Fruit fly (Drosophila melanogaster) whole organism, embryonic: ENCODE measurements around the gene CG9961.

Experiments
- Adf1 ChIP-seq: fragments of 200-800 bp; sonication (Bioruptor generic); IDR thresholded peaks from 2 replicates; pipeline ENCODE4 v1.3.6; 2022; ENCODE audit warnings: missing biosample characterization, missing genetic modification characterization
- CG10431 ChIP-seq: fragments of 200-800 bp; sonication (Bioruptor generic); optimal IDR thresholded peaks from 3 replicates; lab custom pipeline; 2018; ENCODE audit warnings: missing biosample characterization, mild to moderate bottlenecking, missing genetic modification characterization
- CG11247 ChIP-seq: fragments of 200-800 bp; sonication (Bioruptor generic); IDR thresholded peaks from 2 replicates; pipeline ENCODE4 v1.3.6; 2022; ENCODE audit warnings: missing biosample characterization, missing genetic modification characterization
- CG12071 ChIP-seq: fragments of 200-800 bp; sonication (Bioruptor generic); optimal IDR thresholded peaks from 3 replicates; lab custom pipeline; 2018; ENCODE audit warnings: missing biosample characterization, mild to moderate bottlenecking, missing genetic modification characterization
- CG12769 ChIP-seq: fragments of 200-800 bp; sonication (Bioruptor generic); optimal IDR thresholded peaks from 2 replicates; lab custom pipeline; 2019; ENCODE audit warnings: missing biosample characterization, mild to moderate bottlenecking, missing genetic modification characterization, moderate library complexity
- CG17568 ChIP-seq: fragments of 200-800 bp; sonication (Bioruptor generic); optimal IDR thresholded peaks from 2 replicates; lab custom pipeline; 2018; ENCODE audit warnings: missing biosample characterization, mild to moderate bottlenecking, missing genetic modification characterization, moderate library complexity
- CG18619 ChIP-seq: fragments of 200-800 bp; sonication (Bioruptor generic); optimal IDR thresholded peaks from 3 replicates; lab custom pipeline; 2017; ENCODE audit warnings: missing biosample characterization, mild to moderate bottlenecking, missing genetic modification characterization
- CG30403 ChIP-seq: fragments of 200-800 bp; sonication (Bioruptor generic); optimal IDR thresholded peaks from 3 replicates; lab custom pipeline; 2016; ENCODE audit warnings: missing biosample characterization, missing genetic modification characterization
- CG31441 ChIP-seq: fragments of 200-800 bp; sonication (Bioruptor generic); IDR thresholded peaks from 2 replicates; pipeline ENCODE4 v1.3.6; 2022; ENCODE audit warnings: missing biosample characterization, missing genetic modification characterization
- CG6175 ChIP-seq: fragments of 200-800 bp; sonication (Bioruptor generic); IDR thresholded peaks from 3 replicates; pipeline ENCODE4 v1.3.6; 2022; ENCODE audit warnings: missing biosample characterization, missing genetic modification characterization
- CG6689 ChIP-seq: fragments of 200-800 bp; sonication (Bioruptor generic); IDR thresholded peaks from 2 replicates; pipeline ENCODE4 v1.3.6; 2022; ENCODE audit warnings: missing biosample characterization, missing genetic modification characterization
- CG6854 ChIP-seq: fragments of 200-800 bp; sonication (Bioruptor generic); optimal IDR thresholded peaks from 3 replicates; lab custom pipeline; 2017; ENCODE audit warnings: missing biosample characterization, mild to moderate bottlenecking, missing genetic modification characterization
- CG7839 ChIP-seq: fragments of 200-800 bp; sonication (Bioruptor generic); optimal IDR thresholded peaks from 3 replicates; lab custom pipeline; 2018; ENCODE audit warnings: missing biosample characterization, mild to moderate bottlenecking, missing genetic modification characterization, moderate library complexity
- CG7987 ChIP-seq: fragments of 200-800 bp; sonication (Bioruptor generic); optimal IDR thresholded peaks from 2 replicates; lab custom pipeline; 2018; ENCODE audit warnings: missing biosample characterization, mild to moderate bottlenecking, missing genetic modification characterization, moderate library complexity
- CG8290 ChIP-seq, 3 experiments: fragments of 200-800 bp; sonication (Bioruptor generic); optimal IDR thresholded peaks; 2 replicates each; lab custom pipeline; 2016 to 2019; ENCODE audit warnings: missing biosample characterization in 3 of 3, missing genetic modification characterization in 3 of 3, mild to moderate bottlenecking in 2 of 3, moderate library complexity in 1 of 3
- Fer3 ChIP-seq: fragments of 200-800 bp; sonication (Bioruptor generic); optimal IDR thresholded peaks from 2 replicates; lab custom pipeline; 2018; ENCODE audit warnings: missing biosample characterization, mild to moderate bottlenecking, missing genetic modification characterization, moderate library complexity
- HLH54F ChIP-seq: fragments of 200-800 bp; sonication (Bioruptor generic); optimal IDR thresholded peaks from 3 replicates; lab custom pipeline; 2016; ENCODE audit warnings: missing biosample characterization, missing genetic modification characterization
- Hand ChIP-seq: fragments of 200-800 bp; sonication (Bioruptor generic); optimal IDR thresholded peaks from 2 replicates; lab custom pipeline; 2017; ENCODE audit warnings: mild to moderate bottlenecking, missing biosample characterization, missing genetic modification reagents, missing genetic modification characterization
- Hmr ChIP-seq: fragments of 200-800 bp; sonication (Bioruptor generic); optimal IDR thresholded peaks from 3 replicates; lab custom pipeline; 2017; ENCODE audit warnings: mild to moderate bottlenecking, missing biosample characterization, missing genetic modification reagents, missing genetic modification characterization
- Meics ChIP-seq: fragments of 200-800 bp; sonication (Bioruptor generic); optimal IDR thresholded peaks from 2 replicates; lab custom pipeline; 2017; ENCODE audit warnings: missing biosample characterization, mild to moderate bottlenecking, missing genetic modification characterization
- Mrtf ChIP-seq: fragments of 200-800 bp; sonication (Bioruptor generic); IDR thresholded peaks from 3 replicates; pipeline ENCODE4 v1.3.6; 2022; ENCODE audit warnings: missing biosample characterization, missing genetic modification characterization
- NK7.1 ChIP-seq: fragments of 200-800 bp; sonication (Bioruptor generic); optimal IDR thresholded peaks from 3 replicates; lab custom pipeline; 2016; ENCODE audit warnings: missing biosample characterization, missing genetic modification characterization
- Nf-YA ChIP-seq: fragments of 200-800 bp; sonication (Bioruptor generic); IDR thresholded peaks from 2 replicates; pipeline ENCODE4 v1.3.6; 2022; ENCODE audit warnings: missing biosample characterization, missing genetic modification characterization
- Oli ChIP-seq: fragments of 200-800 bp; sonication (Bioruptor generic); optimal IDR thresholded peaks from 2 replicates; lab custom pipeline; 2018; ENCODE audit warnings: missing biosample characterization, mild to moderate bottlenecking, missing genetic modification characterization, moderate library complexity
- PHDP ChIP-seq: fragments of 200-800 bp; sonication (Bioruptor generic); optimal IDR thresholded peaks from 3 replicates; lab custom pipeline; 2018; ENCODE audit warnings: missing biosample characterization, mild to moderate bottlenecking, missing genetic modification characterization, moderate library complexity
- ac ChIP-seq: fragments of 200-800 bp; sonication (Bioruptor generic); optimal IDR thresholded peaks from 3 replicates; lab custom pipeline; 2017; ENCODE audit warnings: missing biosample characterization, mild to moderate bottlenecking, missing genetic modification characterization
- ase ChIP-seq: fragments of 200-800 bp; sonication (Bioruptor generic); IDR thresholded peaks from 3 replicates; pipeline ENCODE4 v1.3.6; 2022; ENCODE audit warnings: missing biosample characterization, missing genetic modification characterization
- cg ChIP-seq: fragments of 200-800 bp; sonication (Bioruptor generic); optimal IDR thresholded peaks from 3 replicates; lab custom pipeline; 2019; ENCODE audit warnings: missing biosample characterization, mild to moderate bottlenecking, missing genetic modification characterization, moderate library complexity
- crp ChIP-seq, 2 experiments: fragments of 200-800 bp; sonication (Bioruptor generic); optimal IDR thresholded peaks; 2 replicates in 1 of 2; 3 replicates in 1 of 2; lab custom pipeline; 2017; ENCODE audit warnings: missing biosample characterization in 2 of 2, missing genetic modification characterization in 2 of 2, mild to moderate bottlenecking in 1 of 2, moderate library complexity in 1 of 2
- cwo ChIP-seq: fragments of 200-800 bp; sonication (Bioruptor generic); optimal IDR thresholded peaks from 3 replicates; lab custom pipeline; 2017; ENCODE audit warnings: missing biosample characterization, missing genetic modification characterization, mild to moderate bottlenecking, moderate library complexity, missing genetic modification reagents
- dm ChIP-seq: fragments of 200-800 bp; sonication (Bioruptor generic); optimal IDR thresholded peaks from 3 replicates; lab custom pipeline; 2016; ENCODE audit warnings: missing biosample characterization, missing genetic modification characterization
- esg ChIP-seq: fragments of 200-800 bp; sonication (Bioruptor generic); conservative IDR thresholded peaks from 2 replicates; pipeline ENCODE4 v1.3.6; 2022; ENCODE audit warnings: missing biosample characterization, missing genetic modification characterization
- exex ChIP-seq: fragments of 200-800 bp; sonication (Bioruptor generic); optimal IDR thresholded peaks from 4 replicates; lab custom pipeline; 2018; ENCODE audit warnings: missing biosample characterization, mild to moderate bottlenecking, missing genetic modification characterization, moderate library complexity
- fd3F ChIP-seq: fragments of 200-800 bp; sonication (Bioruptor generic); optimal IDR thresholded peaks from 2 replicates; lab custom pipeline; 2018; ENCODE audit warnings: missing biosample characterization, mild to moderate bottlenecking, missing genetic modification characterization, moderate library complexity
- fd64A ChIP-seq: fragments of 200-800 bp; sonication (Bioruptor generic); optimal IDR thresholded peaks from 3 replicates; lab custom pipeline; 2018; ENCODE audit warnings: missing biosample characterization, mild to moderate bottlenecking, missing genetic modification characterization
- fu2 ChIP-seq: fragments of 200-800 bp; sonication (Bioruptor generic); optimal IDR thresholded peaks from 2 replicates; lab custom pipeline; 2016; ENCODE audit warnings: missing biosample characterization, missing genetic modification characterization
- gt ChIP-seq: fragments of 200-800 bp; sonication (Bioruptor generic); IDR thresholded peaks from 2 replicates; pipeline ENCODE4 v1.3.6; 2022; ENCODE audit warnings: missing biosample characterization, missing genetic modification characterization
- her ChIP-seq: fragments of 200-800 bp; sonication (Bioruptor generic); optimal IDR thresholded peaks from 2 replicates; lab custom pipeline; 2016; ENCODE audit warnings: missing biosample characterization, missing genetic modification characterization
- hth ChIP-seq: fragments of >200 bp; optimal IDR thresholded peaks from 2 replicates; lab custom pipeline; 2017; ENCODE audit warnings: inconsistent platforms
- lov ChIP-seq, 2 experiments: fragments of 200-800 bp in 1 of 2; fragments of >200 bp in 1 of 2; sonication (Bioruptor generic) in 1 of 2; IDR thresholded peaks in 1 of 2; optimal IDR thresholded peaks in 1 of 2; 2 replicates in 1 of 2; 3 replicates in 1 of 2; pipeline versions ENCODE4 v1.3.6 to Lab custom; 2017 to 2022; ENCODE audit warnings: missing biosample characterization in 1 of 2, missing genetic modification characterization in 1 of 2
- nau ChIP-seq: fragments of 200-800 bp; sonication (Bioruptor generic); optimal IDR thresholded peaks from 3 replicates; lab custom pipeline; 2017; ENCODE audit warnings: missing biosample characterization, mild to moderate bottlenecking, missing genetic modification characterization, missing genetic modification reagents
- odd ChIP-seq: fragments of 200-800 bp; sonication (Bioruptor generic); optimal IDR thresholded peaks from 2 replicates; lab custom pipeline; 2017; ENCODE audit warnings: missing biosample characterization, mild to moderate bottlenecking, missing genetic modification characterization
- prd ChIP-seq, 3 experiments: fragments of >200 bp in 2 of 3; fragments of 200-800 bp in 1 of 3; sonication (Bioruptor generic) in 1 of 3; optimal IDR thresholded peaks in 2 of 3; IDR thresholded peaks in 1 of 3; 2 replicates in 2 of 3; 3 replicates in 1 of 3; pipeline versions ENCODE4 v1.3.6 to Lab custom; 2017 to 2022; ENCODE audit warnings: missing biosample characterization in 1 of 3, missing genetic modification characterization in 1 of 3
- scrt ChIP-seq: fragments of 200-800 bp; sonication (Bioruptor generic); optimal IDR thresholded peaks from 2 replicates; lab custom pipeline; 2018; ENCODE audit warnings: missing biosample characterization, mild to moderate bottlenecking, missing genetic modification characterization, moderate library complexity
- tin ChIP-seq: fragments of 200-800 bp; sonication (Bioruptor generic); optimal IDR thresholded peaks from 3 replicates; lab custom pipeline; 2016; ENCODE audit warnings: missing biosample characterization, missing genetic modification characterization
- unpg ChIP-seq: fragments of 200-800 bp; sonication (Bioruptor generic); optimal IDR thresholded peaks from 3 replicates; lab custom pipeline; 2018; ENCODE audit warnings: missing biosample characterization, mild to moderate bottlenecking, missing genetic modification characterization, moderate library complexity
- vnd ChIP-seq: fragments of 200-800 bp; sonication (Bioruptor generic); IDR thresholded peaks from 3 replicates; pipeline ENCODE4 v1.3.6; 2022; ENCODE audit warnings: missing biosample characterization, missing genetic modification characterization; ENCODE audit not compliant: partially characterized antibody
- zf30C ChIP-seq: fragments of 200-800 bp; sonication (Bioruptor generic); optimal IDR thresholded peaks from 3 replicates; lab custom pipeline; 2018; ENCODE audit warnings: missing biosample characterization, mild to moderate bottlenecking, missing genetic modification characterization
- zfh1 ChIP-seq: fragments of 200-800 bp; sonication (Bioruptor generic); IDR thresholded peaks from 3 replicates; pipeline ENCODE4 v1.3.6; 2022; ENCODE audit warnings: missing biosample characterization, missing genetic modification characterization

Gene CG9961

dm6 chr2L:2734215-2734614 lies 10.5 kb downstream of the CG9961 start (continued):
- TF ChIP-seq fd64A (GFP tag; lab: Kevin White, UChicago): no peak
- no peak for TF ChIP-seq dm (GFP tag; lab: Kevin White, UChicago)
- TF ChIP-seq CG17568 (GFP tag; lab: Kevin White, UChicago): no peak
- peak; percentile 38 for TF ChIP-seq Oli
- TF ChIP-seq gt (GFP tag; lab: Robert Waterston, UW): no peak
- no peak for TF ChIP-seq cg
- no peak for TF ChIP-seq CG8290 (GFP tag; optimal IDR thresholded peaks at IDR 0.05; lab: Kevin White, UChicago)
- TF ChIP-seq CG8290 (tag; optimal IDR thresholded peaks at IDR 0.05; lab: Kevin White, UChicago): peak in 1 of 2 experiments; percentile 15
- no peak for TF ChIP-seq ase (GFP tag; lab: Robert Waterston, UW)
- peak; percentile 41 for TF ChIP-seq CG6689
- peak; percentile 52 for TF ChIP-seq PHDP (tag; lab: Kevin White, UChicago)
- no peak; the same call in 1 of the 2 replicates for TF ChIP-seq Adf1
- no peak for TF ChIP-seq nau (GFP tag; lab: Kevin White, UChicago)
- TF ChIP-seq CG12071 (GFP tag; lab: Kevin White, UChicago): peak; percentile 6
- TF ChIP-seq prd (optimal IDR thresholded peaks at IDR 0.05; lab: Kevin White, UChicago): no peak
- TF ChIP-seq prd (GFP tag; IDR thresholded peaks at IDR 0.05; lab: Robert Waterston, UW): peak; percentile 22; the same call in 1 of the 3 replicates
- peak; percentile 31 for TF ChIP-seq CG18619 (GFP tag; lab: Kevin White, UChicago)
- peak; percentile 45 for TF ChIP-seq fd3F (GFP tag; lab: Kevin White, UChicago)
- TF ChIP-seq her (GFP tag; lab: Kevin White, UChicago): no peak
- no peak for TF ChIP-seq crp (GFP tag; optimal IDR thresholded peaks at IDR 0.05; lab: Kevin White, UChicago)
- TF ChIP-seq Hand (GFP tag; lab: Kevin White, UChicago): peak; percentile 46
- 0 out of 3 replicates have a peak, but pooled peaks have one; percentile 22 for TF ChIP-seq Mrtf
- no peak for TF ChIP-seq zf30C (GFP tag; lab: Kevin White, UChicago)
- peak; percentile 54 for TF ChIP-seq scrt (GFP tag; lab: Kevin White, UChicago)
- TF ChIP-seq tin (GFP tag; lab: Kevin White, UChicago): peak; percentile 28
- no peak; the same call in 1 of the 2 replicates for TF ChIP-seq CG11247 (GFP tag; lab: Robert Waterston, UW)
- TF ChIP-seq CG7839 (tag; lab: Kevin White, UChicago): peak; percentile 68
- TF ChIP-seq hth (lab: Kevin White, UChicago): no peak
- TF ChIP-seq cwo: peak; percentile 54
- TF ChIP-seq lov (optimal IDR thresholded peaks at IDR 0.05; lab: Kevin White, UChicago): no peak
- no peak for TF ChIP-seq lov (GFP tag; IDR thresholded peaks at IDR 0.05; lab: Robert Waterston, UW)
- peak; percentile 50 for TF ChIP-seq CG12769 (tag; lab: Kevin White, UChicago)
- TF ChIP-seq Fer3 (tag; lab: Kevin White, UChicago): peak; percentile 55
- TF ChIP-seq HLH54F (GFP tag; lab: Kevin White, UChicago): peak; percentile 49
- peak; percentile 67 for TF ChIP-seq Hmr (GFP tag; lab: Kevin White, UChicago)
- TF ChIP-seq ac (GFP tag; lab: Kevin White, UChicago): no peak
- TF ChIP-seq zfh1 (GFP tag; lab: Robert Waterston, UW): peak; percentile 40; the same call in 1 of the 3 replicates
- TF ChIP-seq odd: no peak
- TF ChIP-seq CG31441: peak; percentile 42
- TF ChIP-seq CG6854 (GFP tag; lab: Kevin White, UChicago): peak; percentile 22
- TF ChIP-seq CG6175 (GFP tag; lab: Robert Waterston, UW): no peak
- TF ChIP-seq Meics: peak; percentile 67
- no peak for TF ChIP-seq vnd
- peak; percentile 12 for TF ChIP-seq NK7.1 (GFP tag; lab: Kevin White, UChicago)
- TF ChIP-seq CG7987: no peak
- TF ChIP-seq unpg (GFP tag; lab: Kevin White, UChicago): peak; percentile 45
- no peak for TF ChIP-seq CG10431 (GFP tag; lab: Kevin White, UChicago)
- TF ChIP-seq CG30403 (GFP tag; lab: Kevin White, UChicago): peak; percentile 58
- TF ChIP-seq Nf-YA: no peak
- TF ChIP-seq esg (GFP tag; lab: Robert Waterston, UW): peak; percentile 39
- no peak for TF ChIP-seq exex (tag; lab: Kevin White, UChicago)
- peak; percentile 42 for TF ChIP-seq fu2
